Worm (Caenorhabditis elegans): ENCODE measurements around the gene ets-8.

DNA sequence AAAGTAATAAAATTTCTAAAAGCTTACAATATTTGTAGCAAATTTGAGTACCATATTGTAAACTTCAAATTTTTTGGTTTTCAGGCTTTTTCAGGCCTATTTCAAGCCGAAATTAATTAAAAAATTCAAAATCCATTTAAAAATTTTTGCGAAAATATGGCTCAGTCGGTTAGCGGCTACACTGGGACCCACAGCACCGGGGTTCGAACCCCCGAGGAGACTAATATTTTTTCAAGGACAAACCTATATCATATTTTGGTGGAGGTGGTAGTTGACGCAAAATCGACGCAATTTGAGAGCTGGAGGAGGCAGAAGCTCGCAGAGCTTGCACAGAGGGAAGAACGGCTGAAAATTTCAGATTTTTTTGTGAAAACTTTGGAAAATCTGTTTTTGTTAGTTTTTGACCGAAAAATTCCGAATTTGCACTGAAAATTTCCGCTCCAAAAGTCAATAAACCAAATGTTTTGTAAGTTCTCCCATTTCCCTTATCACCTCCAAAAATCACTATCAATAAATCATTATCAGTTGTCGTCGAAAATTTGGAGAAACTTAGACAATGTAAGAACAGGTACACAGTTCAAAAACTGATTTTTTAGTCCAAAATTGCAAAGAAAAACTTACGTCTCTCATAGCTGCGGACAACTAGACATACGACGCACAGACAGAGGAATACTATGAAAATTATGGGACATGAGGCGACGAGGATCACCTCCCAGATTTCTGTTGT, 11.7 kb downstream of the ets-8 start:
- TF ChIP-seq egl-44 (GFP tag; IDR thresholded peaks at IDR 0.05) (no peak), F10E7.11 (tag; optimal IDR thresholded peaks at IDR 0.05) (no peak), snpc-1.3 (tag; optimal IDR thresholded peaks at IDR 0.05; ENCODE audit: insufficient read depth) (no peak), dpl-1 (GFP tag; optimal IDR thresholded peaks at IDR 0.05) (no peak), efl-1 (GFP tag; optimal IDR thresholded peaks at IDR 0.05) (no peak), lin-35 (GFP tag; optimal IDR thresholded peaks at IDR 0.05) (no peak), aptf-2 (GFP tag; conservative IDR thresholded peaks at IDR 0.05) (no peak), lsy-27 (tag; optimal IDR thresholded peaks at IDR 0.05; ENCODE audit: borderline replicate concordance, insufficient read depth) (no peak), unc-62 (GFP tag; optimal IDR thresholded peaks at IDR 0.05) (no peak), gei-17 (GFP tag; optimal IDR thresholded peaks at IDR 0.05) (no peak), hmg-20 (GFP tag; IDR thresholded peaks at IDR 0.05) (no peak)
